Worm (Caenorhabditis elegans): ENCODE data around the gene srh-137.

srh-137 gene

DNA sequence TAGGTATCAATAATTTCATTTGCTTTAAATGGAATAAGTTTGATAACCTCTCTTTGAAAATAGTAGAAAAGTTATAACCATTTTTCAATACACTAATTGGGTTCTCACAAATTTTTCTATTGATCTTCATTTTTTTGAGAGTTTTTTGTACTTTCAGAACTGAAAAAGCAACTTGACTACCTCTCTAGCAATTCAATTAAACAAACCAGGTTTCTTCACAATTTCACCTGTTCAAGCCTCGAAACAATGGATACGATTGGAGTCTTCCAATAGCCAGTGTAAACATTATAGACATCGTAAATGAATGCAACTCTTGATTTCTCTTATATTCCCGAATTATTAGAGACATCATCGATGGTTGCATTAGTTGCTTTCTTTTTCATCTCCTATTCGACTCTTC is 13.5 kb upstream of the srh-137 start, which contains the start of gene srz-99:
Gene srz-99 (plus strand): TSS at position 301 of the 400 bp plus-strand sequence.
- no peak for TF ChIP-seq lim-6 (tag; optimal IDR thresholded peaks at IDR 0.05)
- no peak for TF ChIP-seq odd-2 (tag; optimal IDR thresholded peaks at IDR 0.05)
- TF ChIP-seq tbx-2 (tag; optimal IDR thresholded peaks at IDR 0.05): no peak
- no peak for TF ChIP-seq pax-1 (tag; optimal IDR thresholded peaks at IDR 0.05)
- no peak for TF ChIP-seq elt-4 (tag; optimal IDR thresholded peaks at IDR 0.05)

DNA sequence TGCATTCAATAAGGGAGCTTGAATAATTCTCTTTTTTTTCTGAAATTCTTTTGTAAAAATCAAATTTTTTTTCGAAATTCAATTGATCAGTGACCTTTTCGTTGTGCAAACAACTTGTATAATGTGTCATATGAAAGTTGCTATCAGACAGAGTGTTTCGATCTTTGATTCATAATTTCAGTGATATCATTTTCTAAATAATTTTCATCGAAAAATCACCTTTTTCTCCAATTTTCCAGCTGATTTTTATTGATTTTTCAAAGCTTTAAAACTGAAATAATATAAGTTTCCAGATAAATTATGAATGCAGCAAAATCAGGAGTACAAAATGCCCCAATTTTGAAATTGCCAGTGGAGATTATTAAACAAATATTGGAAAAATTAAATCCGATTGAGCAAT is 12.0 kb upstream of the srh-137 start, which contains the start of gene fbxa-127:
Gene fbxa-127 (plus strand): TSS at position 301 of the 400 bp plus-strand sequence.
- TF ChIP-seq fkh-10 (GFP tag; optimal IDR thresholded peaks at IDR 0.05) (no peak), zip-5 (tag; optimal IDR thresholded peaks at IDR 0.05) (no peak), fkh-6 (tag; optimal IDR thresholded peaks at IDR 0.05) (no peak), sox-2 (GFP tag; IDR thresholded peaks at IDR 0.05) (no peak), unc-42 (tag; optimal IDR thresholded peaks at IDR 0.05) (no peak), hlh-15 (tag; optimal IDR thresholded peaks at IDR 0.05) (no peak), elt-2 (tag; optimal IDR thresholded peaks at IDR 0.05) (no peak), ceh-31 (tag; optimal IDR thresholded peaks at IDR 0.05) (no peak), ref-2 (tag; optimal IDR thresholded peaks at IDR 0.05) (no peak), eyg-1 (tag; optimal IDR thresholded peaks at IDR 0.05) (no peak), madf-2 (tag; optimal IDR thresholded peaks at IDR 0.05) (no peak), pax-1 (tag; optimal IDR thresholded peaks at IDR 0.05) (no peak), pha-4 (tag; optimal IDR thresholded peaks at IDR 0.05) (no peak), gmeb-2 (tag; optimal IDR thresholded peaks at IDR 0.05) (no peak), nhr-232 (tag; optimal IDR thresholded peaks at IDR 0.05) (no peak), elt-4 (tag; optimal IDR thresholded peaks at IDR 0.05) (no peak), pros-1 (tag; optimal IDR thresholded peaks at IDR 0.05) (no peak), K02D7.2 (tag; optimal IDR thresholded peaks at IDR 0.05) (no peak), lin-11 (tag; optimal IDR thresholded peaks at IDR 0.05) (no peak)

DNA sequence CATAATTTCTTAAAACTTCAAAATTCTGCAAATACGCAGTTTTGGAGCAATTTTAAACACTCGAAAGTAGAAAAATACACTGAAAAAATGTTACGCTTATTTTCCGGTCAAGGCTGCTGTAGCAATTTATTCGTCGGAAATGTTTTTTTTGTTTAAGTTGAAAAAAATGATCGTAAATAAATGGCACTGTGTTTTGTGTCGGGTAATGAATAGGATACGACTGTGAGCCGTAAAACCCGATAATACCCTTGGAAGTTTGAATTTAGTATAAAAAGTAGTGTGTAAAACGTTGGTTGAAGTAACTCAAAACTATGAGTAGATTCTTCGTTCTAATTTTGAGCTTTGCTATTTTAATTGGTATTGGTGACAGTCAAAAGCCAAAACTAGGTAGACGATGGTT is 10.4 kb upstream of the srh-137 start, which contains the start of gene T25E12.14:
Gene T25E12.14 (plus strand): TSS at position 301 of the 400 bp plus-strand sequence.
- TF ChIP-seq ceh-6 (GFP tag; optimal IDR thresholded peaks at IDR 0.05): no peak
- no peak for TF ChIP-seq madf-2 (tag; optimal IDR thresholded peaks at IDR 0.05)
- TF ChIP-seq ceh-30 (tag; optimal IDR thresholded peaks at IDR 0.05): no peak
- TF ChIP-seq unc-86 (tag; optimal IDR thresholded peaks at IDR 0.05): no peak
- no peak for TF ChIP-seq ets-4 (tag; optimal IDR thresholded peaks at IDR 0.05)

DNA sequence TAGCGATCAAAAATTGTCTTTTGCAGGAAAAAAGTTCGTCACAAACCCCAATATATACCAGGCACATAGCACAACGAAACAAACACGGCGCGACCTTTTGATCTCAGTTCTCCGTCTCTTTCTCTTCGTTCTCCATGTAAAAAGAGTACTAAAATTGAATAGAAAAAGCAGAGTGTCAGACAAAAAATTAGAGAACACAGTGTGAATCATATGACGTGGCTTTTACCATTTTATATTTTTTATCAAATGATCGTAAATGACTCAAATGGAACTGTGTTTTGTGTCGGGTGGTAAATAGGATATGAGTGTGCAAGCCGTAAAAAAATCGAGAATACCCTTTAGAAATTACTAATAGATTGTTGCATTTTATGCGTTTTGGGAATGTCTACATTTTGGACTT is 9.5 kb upstream of the srh-137 start:
- TF ChIP-seq K02D7.2 (tag; optimal IDR thresholded peaks at IDR 0.05) (no peak), dmd-4 (tag; optimal IDR thresholded peaks at IDR 0.05; ENCODE audit: borderline replicate concordance) (no peak), npax-4 (tag; optimal IDR thresholded peaks at IDR 0.05) (no peak), elt-4 (tag; optimal IDR thresholded peaks at IDR 0.05) (no peak), pha-4 (tag; optimal IDR thresholded peaks at IDR 0.05) (no peak), ceh-31 (tag; optimal IDR thresholded peaks at IDR 0.05) (no peak), ceh-22 (tag; optimal IDR thresholded peaks at IDR 0.05) (no peak)

DNA sequence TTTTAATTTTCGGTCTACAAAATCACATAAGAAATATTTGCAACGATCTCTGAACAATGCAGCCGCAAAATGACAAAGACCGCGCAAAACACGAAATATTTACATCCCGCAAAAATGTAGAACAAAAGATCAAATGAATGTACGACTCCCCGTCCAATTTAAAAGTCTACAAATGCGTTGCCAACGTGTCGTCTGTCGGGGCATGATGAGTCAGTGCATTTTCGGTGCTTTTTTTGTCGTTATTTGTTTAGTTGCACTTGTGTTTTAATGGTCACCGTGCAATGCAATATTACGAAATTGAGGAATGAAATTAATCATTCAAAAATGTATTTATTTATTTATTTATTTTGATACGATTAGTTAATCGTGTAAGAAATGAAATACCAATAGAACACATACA is 8.1 kb upstream of the srh-137 start:
- TF ChIP-seq ama-1 (optimal IDR thresholded peaks at IDR 0.05) (no peak), tbx-2 (tag; optimal IDR thresholded peaks at IDR 0.05) (no peak), hlh-30 (tag; optimal IDR thresholded peaks at IDR 0.05; ENCODE audit: insufficient read depth) (no peak), ztf-16 (tag; optimal IDR thresholded peaks at IDR 0.05) (no peak), ceh-6 (GFP tag; optimal IDR thresholded peaks at IDR 0.05) (no peak), madf-2 (tag; optimal IDR thresholded peaks at IDR 0.05) (no peak), sdc-2 (tag; optimal IDR thresholded peaks at IDR 0.05) (no peak), lin-11 (tag; optimal IDR thresholded peaks at IDR 0.05) (no peak), nhr-232 (tag; optimal IDR thresholded peaks at IDR 0.05) (no peak), T23F11.4 (GFP tag; optimal IDR thresholded peaks at IDR 0.05) (no peak), C38D4.7 (GFP tag; optimal IDR thresholded peaks at IDR 0.05) (no peak), ceh-24 (tag; optimal IDR thresholded peaks at IDR 0.05) (no peak), ceh-9 (tag; optimal IDR thresholded peaks at IDR 0.05) (no peak), unc-42 (tag; optimal IDR thresholded peaks at IDR 0.05) (no peak), ceh-18 (tag; optimal IDR thresholded peaks at IDR 0.05) (no peak), unc-55 (GFP tag; optimal IDR thresholded peaks at IDR 0.05) (no peak), pha-2 (tag; optimal IDR thresholded peaks at IDR 0.05) (no peak), fax-1 (tag; optimal IDR thresholded peaks at IDR 0.05) (no peak), pqm-1 (tag; optimal IDR thresholded peaks at IDR 0.05) (no peak)
